Fruit fly (Drosophila melanogaster) whole organism, embryonic: ENCODE measurements around the gene CG34332.

Experiments used
- Abd-B ChIP-seq: fragments of 200-800 bp; sonication (Bioruptor generic); optimal IDR thresholded peaks from 2 replicates; lab custom pipeline; 2018; ENCODE audit warnings: missing biosample characterization, mild to moderate bottlenecking, missing genetic modification characterization, moderate library complexity
- Ada2b ChIP-seq: fragments of 200-800 bp; sonication (Bioruptor generic); IDR thresholded peaks from 2 replicates; pipeline ENCODE4 v1.3.6; 2022; ENCODE audit warnings: missing biosample characterization, missing genetic modification characterization
- CG12659 ChIP-seq: fragments of 200-800 bp; sonication (Bioruptor generic); optimal IDR thresholded peaks from 3 replicates; lab custom pipeline; 2017; ENCODE audit warnings: mild to moderate bottlenecking, missing biosample characterization, missing genetic modification reagents, missing genetic modification characterization
- CG13287 ChIP-seq: fragments of 200-800 bp; sonication (Bioruptor generic); IDR thresholded peaks from 2 replicates; pipeline ENCODE4 v1.3.6; 2022; ENCODE audit warnings: missing biosample characterization, missing genetic modification characterization; ENCODE audit not compliant: partially characterized antibody
- CG14050 ChIP-seq: fragments of 200-800 bp; sonication (Bioruptor generic); IDR thresholded peaks from 3 replicates; pipeline ENCODE4 v1.3.6; 2022; ENCODE audit warnings: missing biosample characterization, missing genetic modification characterization
- CG17359 ChIP-seq: fragments of 200-800 bp; sonication (Bioruptor generic); optimal IDR thresholded peaks from 3 replicates; lab custom pipeline; 2018; ENCODE audit warnings: missing biosample characterization, mild to moderate bottlenecking, missing genetic modification characterization, moderate library complexity
- CG18599 ChIP-seq: fragments of 200-800 bp; sonication (Bioruptor generic); optimal IDR thresholded peaks from 3 replicates; lab custom pipeline; 2017; ENCODE audit warnings: missing biosample characterization, missing genetic modification characterization, mild to moderate bottlenecking, moderate library complexity, missing genetic modification reagents
- CG2116 ChIP-seq: fragments of 200-800 bp; sonication (Bioruptor generic); optimal IDR thresholded peaks from 3 replicates; lab custom pipeline; 2018; ENCODE audit warnings: missing biosample characterization, mild to moderate bottlenecking, missing genetic modification characterization
- CG32767 ChIP-seq: fragments of 200-800 bp; sonication (Bioruptor generic); IDR thresholded peaks from 2 replicates; pipeline ENCODE4 v1.3.6; 2022; ENCODE audit warnings: missing biosample characterization, missing genetic modification characterization
- CG34224 ChIP-seq: fragments of 200-800 bp; sonication (Bioruptor generic); IDR thresholded peaks from 3 replicates; pipeline ENCODE4 v1.3.6; 2022; ENCODE audit warnings: missing biosample characterization, missing genetic modification characterization; ENCODE audit not compliant: partially characterized antibody
- CG34422 ChIP-seq: fragments of 200-800 bp; sonication (Bioruptor generic); IDR thresholded peaks from 3 replicates; pipeline ENCODE4 v1.3.6; 2022; ENCODE audit warnings: missing biosample characterization, missing genetic modification characterization
- CG3726 ChIP-seq: fragments of 200-800 bp; sonication (Bioruptor generic); IDR thresholded peaks from 3 replicates; pipeline ENCODE4, ENCODE4 v1.3.6; 2022; ENCODE audit warnings: missing biosample characterization, missing genetic modification characterization
- CG42726 ChIP-seq: fragments of 200-800 bp; sonication (Bioruptor generic); IDR thresholded peaks from 2 replicates; pipeline ENCODE4 v1.3.6; 2022; ENCODE audit warnings: missing biosample characterization, missing genetic modification characterization; ENCODE audit not compliant: partially characterized antibody
- CG6689 ChIP-seq: fragments of 200-800 bp; sonication (Bioruptor generic); IDR thresholded peaks from 2 replicates; pipeline ENCODE4 v1.3.6; 2022; ENCODE audit warnings: missing biosample characterization, missing genetic modification characterization
- CG7987 ChIP-seq: fragments of 200-800 bp; sonication (Bioruptor generic); optimal IDR thresholded peaks from 2 replicates; lab custom pipeline; 2018; ENCODE audit warnings: missing biosample characterization, mild to moderate bottlenecking, missing genetic modification characterization, moderate library complexity
- CTCF ChIP-seq: fragments of 200-800 bp; sonication (Bioruptor generic); optimal IDR thresholded peaks from 2 replicates; lab custom pipeline; 2017; ENCODE audit warnings: missing biosample characterization, mild to moderate bottlenecking, missing genetic modification characterization, moderate library complexity
- Dbx ChIP-seq: fragments of 200-800 bp; sonication (Bioruptor generic); IDR thresholded peaks from 3 replicates; pipeline ENCODE4 v1.3.6; 2022; ENCODE audit warnings: missing biosample characterization, missing genetic modification characterization
- Dp ChIP-seq: fragments of 200-800 bp; sonication (Bioruptor generic); optimal IDR thresholded peaks from 2 replicates; lab custom pipeline; 2018; ENCODE audit warnings: missing biosample characterization, mild to moderate bottlenecking, missing genetic modification characterization, moderate library complexity
- Dref ChIP-seq: fragments of 200-800 bp; sonication (Bioruptor generic); IDR thresholded peaks from 2 replicates; pipeline ENCODE4 v1.3.6; 2022; ENCODE audit warnings: missing biosample characterization, missing genetic modification characterization
- E2f1 ChIP-seq: fragments of 200-800 bp; sonication (Bioruptor generic); IDR thresholded peaks from 2 replicates; pipeline ENCODE4 v1.3.6; 2022; ENCODE audit warnings: missing biosample characterization, missing genetic modification characterization
- E2f2 ChIP-seq: fragments of 200-800 bp; sonication (Bioruptor generic); IDR thresholded peaks from 2 replicates; pipeline ENCODE4 v1.3.6; 2022; ENCODE audit warnings: missing biosample characterization, missing genetic modification characterization
- HmgD ChIP-seq: fragments of 200-800 bp; sonication (Bioruptor generic); optimal IDR thresholded peaks from 3 replicates; lab custom pipeline; 2016; ENCODE audit warnings: missing biosample characterization, missing genetic modification characterization
- MBD-R2 ChIP-seq: fragments of 200-800 bp; sonication (Bioruptor generic); IDR thresholded peaks from 2 replicates; pipeline ENCODE4 v1.3.6; 2022; ENCODE audit warnings: missing biosample characterization, missing genetic modification characterization
- Scr ChIP-seq: fragments of 200-800 bp; sonication (Bioruptor generic); IDR thresholded peaks from 2 replicates; pipeline ENCODE4 v1.3.6; 2022; ENCODE audit warnings: missing biosample characterization, missing genetic modification characterization; ENCODE audit not compliant: partially characterized antibody
- Six4 ChIP-seq: fragments of 200-800 bp; sonication (Bioruptor generic); optimal IDR thresholded peaks from 2 replicates; lab custom pipeline; 2016; ENCODE audit warnings: missing biosample characterization, missing genetic modification characterization
- Sry-β ChIP-seq: fragments of 200-800 bp; sonication (Bioruptor generic); optimal IDR thresholded peaks from 2 replicates; lab custom pipeline; 2018; ENCODE audit warnings: missing biosample characterization, mild to moderate bottlenecking, missing genetic modification characterization, moderate library complexity
- Sry-δ ChIP-seq: fragments of 200-800 bp; sonication (Bioruptor generic); optimal IDR thresholded peaks from 2 replicates; lab custom pipeline; 2016; ENCODE audit warnings: missing biosample characterization, missing genetic modification characterization
- ara ChIP-seq: fragments of 200-800 bp; sonication (Bioruptor generic); IDR thresholded peaks from 2 replicates; pipeline ENCODE4 v1.3.6; 2022; ENCODE audit warnings: missing biosample characterization, missing genetic modification characterization
- az2 ChIP-seq: fragments of 200-800 bp; sonication (Bioruptor generic); optimal IDR thresholded peaks from 3 replicates; lab custom pipeline; 2016; ENCODE audit warnings: missing biosample characterization, missing genetic modification characterization
- chinmo ChIP-seq: fragments of 200-800 bp; sonication (Bioruptor generic); IDR thresholded peaks from 4 replicates; pipeline ENCODE4 v1.3.6; 2022; ENCODE audit warnings: missing biosample characterization, missing genetic modification characterization; ENCODE audit not compliant: partially characterized antibody
- chm ChIP-seq: fragments of 200-800 bp; sonication (Bioruptor generic); IDR thresholded peaks from 2 replicates; pipeline ENCODE4 v1.3.6; 2022; ENCODE audit warnings: missing biosample characterization, missing genetic modification characterization
- croc ChIP-seq: fragments of 200-800 bp; sonication (Bioruptor generic); conservative IDR thresholded peaks from 3 replicates; pipeline ENCODE4 v1.3.6; 2022; ENCODE audit warnings: missing biosample characterization, missing genetic modification characterization
- disco-r ChIP-seq: fragments of 200-800 bp; sonication (Bioruptor generic); optimal IDR thresholded peaks from 2 replicates; lab custom pipeline; 2016; ENCODE audit warnings: missing biosample characterization, missing genetic modification characterization
- eyg ChIP-seq: fragments of 200-800 bp; sonication (Bioruptor generic); optimal IDR thresholded peaks from 3 replicates; lab custom pipeline; 2016; ENCODE audit warnings: missing biosample characterization, missing genetic modification characterization
- fru ChIP-seq: fragments of >200 bp; optimal IDR thresholded peaks from 2 replicates; lab custom pipeline; 2017
- fu2 ChIP-seq: fragments of 200-800 bp; sonication (Bioruptor generic); optimal IDR thresholded peaks from 2 replicates; lab custom pipeline; 2016; ENCODE audit warnings: missing biosample characterization, missing genetic modification characterization
- gcm2 ChIP-seq: fragments of 200-800 bp; sonication (Bioruptor generic); optimal IDR thresholded peaks from 2 replicates; lab custom pipeline; 2016; ENCODE audit warnings: missing biosample characterization, missing genetic modification characterization
- gsb ChIP-seq: fragments of 200-800 bp; sonication (Bioruptor generic); IDR thresholded peaks from 2 replicates; pipeline ENCODE4 v1.3.6; 2022; ENCODE audit warnings: missing biosample characterization, missing genetic modification characterization
- nom ChIP-seq: fragments of 200-800 bp; sonication (Bioruptor generic); optimal IDR thresholded peaks from 2 replicates; lab custom pipeline; 2017; ENCODE audit warnings: missing biosample characterization, missing genetic modification characterization, mild to moderate bottlenecking, moderate library complexity, missing genetic modification reagents
- pzg ChIP-seq: fragments of 200-800 bp; sonication (Bioruptor generic); optimal IDR thresholded peaks from 3 replicates; lab custom pipeline; 2018; ENCODE audit warnings: missing biosample characterization, mild to moderate bottlenecking, missing genetic modification characterization, moderate library complexity
- scrt ChIP-seq: fragments of 200-800 bp; sonication (Bioruptor generic); optimal IDR thresholded peaks from 2 replicates; lab custom pipeline; 2018; ENCODE audit warnings: missing biosample characterization, mild to moderate bottlenecking, missing genetic modification characterization, moderate library complexity
- seq ChIP-seq: fragments of 200-800 bp; sonication (Bioruptor generic); IDR thresholded peaks from 2 replicates; pipeline ENCODE4 v1.3.6; 2022; ENCODE audit warnings: missing biosample characterization, missing genetic modification characterization
- sob ChIP-seq: fragments of 200-800 bp; sonication (Bioruptor generic); IDR thresholded peaks from 2 replicates; pipeline ENCODE4 v1.3.6; 2022; ENCODE audit warnings: missing biosample characterization, missing genetic modification characterization
- sqz ChIP-seq: fragments of 200-800 bp; sonication (Bioruptor generic); optimal IDR thresholded peaks from 3 replicates; lab custom pipeline; 2018; ENCODE audit warnings: missing biosample characterization, mild to moderate bottlenecking, missing genetic modification characterization
- sr ChIP-seq: fragments of 200-800 bp; sonication (Bioruptor generic); IDR thresholded peaks from 3 replicates; pipeline ENCODE4 v1.3.6; 2022; ENCODE audit warnings: missing biosample characterization, missing genetic modification characterization
- ssp ChIP-seq: fragments of 200-800 bp; sonication (Bioruptor generic); IDR thresholded peaks from 2 replicates; pipeline ENCODE4 v1.3.6; 2022; ENCODE audit warnings: missing biosample characterization, missing genetic modification characterization
- tio ChIP-seq: fragments of 200-800 bp; sonication (Bioruptor generic); optimal IDR thresholded peaks from 2 replicates; lab custom pipeline; 2017; ENCODE audit warnings: missing biosample characterization, missing genetic modification characterization, inconsistent platforms
- tna ChIP-seq: fragments of 200-800 bp; sonication (Bioruptor generic); IDR thresholded peaks from 2 replicates; pipeline ENCODE4 v1.3.6; 2022; ENCODE audit warnings: missing biosample characterization, missing genetic modification characterization; ENCODE audit not compliant: partially characterized antibody
- unc-4 ChIP-seq: fragments of 200-800 bp; sonication (Bioruptor generic); IDR thresholded peaks from 2 replicates; pipeline ENCODE4 v1.3.6; 2022; ENCODE audit warnings: missing biosample characterization, missing genetic modification characterization; ENCODE audit not compliant: partially characterized antibody
- vnd ChIP-seq: fragments of 200-800 bp; sonication (Bioruptor generic); IDR thresholded peaks from 3 replicates; pipeline ENCODE4 v1.3.6; 2022; ENCODE audit warnings: missing biosample characterization, missing genetic modification characterization; ENCODE audit not compliant: partially characterized antibody
- yki ChIP-seq: fragments of >200 bp; optimal IDR thresholded peaks from 3 replicates; lab custom pipeline; 2018

The CG34332 gene

dm6 chrX:20165773-20166412 is 25.1 kb downstream of the CG34332 start, which contains the start of gene Phf7 (continued):
- TF ChIP-seq gcm2, result no peak
- no peak for TF ChIP-seq chinmo (GFP tag; lab: Robert Waterston, UW)
- TF ChIP-seq eyg (GFP tag; lab: Kevin White, UChicago), result no peak
- no peak for TF ChIP-seq CG7987 (GFP tag; lab: Kevin White, UChicago)
- TF ChIP-seq CG12659 (GFP tag; lab: Kevin White, UChicago), result peak; percentile 59
- peak; percentile 94 for TF ChIP-seq Sry-δ (GFP tag; lab: Kevin White, UChicago)
- peak; percentile 48; the same call in 1 of the 2 replicates for TF ChIP-seq tna (GFP tag; lab: Robert Waterston, UW)
- TF ChIP-seq tio, result no peak
- no peak for TF ChIP-seq Ada2b (GFP tag; lab: Robert Waterston, UW)
- TF ChIP-seq disco-r (GFP tag; lab: Kevin White, UChicago), result no peak
- TF ChIP-seq Sry-β (GFP tag; lab: Kevin White, UChicago), result no peak
- 0 out of 2 replicates have a peak, but pooled peaks have one; percentile 10 for TF ChIP-seq sob (GFP tag; lab: Robert Waterston, UW)
- TF ChIP-seq yki (lab: Kevin White, UChicago), result no peak
- TF ChIP-seq vnd (GFP tag; lab: Robert Waterston, UW), result peak; percentile 77
- no peak for TF ChIP-seq CG18599
- TF ChIP-seq Dbx (GFP tag; lab: Robert Waterston, UW), result no peak
- peak; percentile 78 for TF ChIP-seq ssp
- TF ChIP-seq unc-4 (GFP tag; lab: Robert Waterston, UW), result peak; percentile 72
- TF ChIP-seq E2f1 (GFP tag; lab: Robert Waterston, UW), result no peak
- no peak for TF ChIP-seq ara (GFP tag; lab: Robert Waterston, UW)
- TF ChIP-seq sqz (GFP tag; lab: Kevin White, UChicago), result peak; percentile 62
- peak; percentile 85 for TF ChIP-seq pzg (GFP tag; lab: Kevin White, UChicago)
- TF ChIP-seq Scr (GFP tag; lab: Robert Waterston, UW), result peak; percentile 73
- TF ChIP-seq sr, result no peak
- TF ChIP-seq CG17359 (tag; lab: Kevin White, UChicago), result no peak
- TF ChIP-seq CG34422, result no peak
- no peak for TF ChIP-seq fu2 (GFP tag; lab: Kevin White, UChicago)

- peak; percentile 42; the same call in 1 of the 2 replicates for TF ChIP-seq MBD-R2 (GFP tag; lab: Robert Waterston, UW)
- no peak for TF ChIP-seq HmgD (GFP tag; lab: Kevin White, UChicago)
- no peak for TF ChIP-seq fru (lab: Kevin White, UChicago)
- peak; percentile 98 for TF ChIP-seq nom (GFP tag; lab: Kevin White, UChicago)
- no peak for TF ChIP-seq chm (GFP tag; lab: Robert Waterston, UW)
- TF ChIP-seq seq (GFP tag; lab: Robert Waterston, UW), result no peak
- TF ChIP-seq E2f2, result peak; percentile 87
- no peak for TF ChIP-seq gcm2
- TF ChIP-seq Six4 (GFP tag; lab: Kevin White, UChicago), result no peak
- TF ChIP-seq tio, result no peak
- TF ChIP-seq CTCF (GFP tag; lab: Kevin White, UChicago), result no peak
- no peak for TF ChIP-seq CG6689
- peak; percentile 48 for TF ChIP-seq Dref
- TF ChIP-seq CG3726, result no peak
- no peak for TF ChIP-seq az2 (GFP tag; lab: Kevin White, UChicago)
- no peak for TF ChIP-seq croc
- TF ChIP-seq CG14050 (GFP tag; lab: Robert Waterston, UW), result no peak
- TF ChIP-seq CG13287 (GFP tag; lab: Robert Waterston, UW), result peak; percentile 27
- TF ChIP-seq CG32767 (GFP tag; lab: Robert Waterston, UW), result no peak
- TF ChIP-seq gsb (GFP tag; lab: Robert Waterston, UW), result no peak
- no peak for TF ChIP-seq CG42726
- no peak for TF ChIP-seq CG34224 (GFP tag; lab: Robert Waterston, UW)
- peak; percentile 25 for TF ChIP-seq CG2116 (GFP tag; lab: Kevin White, UChicago)
- TF ChIP-seq Dp (GFP tag; lab: Kevin White, UChicago), result peak; percentile 83
- TF ChIP-seq Abd-B (GFP tag; lab: Kevin White, UChicago), result no peak
- TF ChIP-seq scrt, result peak; percentile 69
Measured at dm6 chrX:20166484-20167038, 25.8 kb downstream of the CG34332 start, which contains the start of gene CG9577. CG9577 (plus strand) TSS chrX:20166673.
